Fruit fly (Drosophila melanogaster) whole organism, prepupa: Measurements from ENCODE around the gene Nna1.
A peak's percentile ranks its signal among the peaks of the same experiment; 100 is the strongest.

Source experiments
- CG10669 ChIP-seq: fragments of 200-800 bp; sonication (Bioruptor generic); optimal IDR thresholded peaks from 3 replicates; lab custom pipeline; 2018; ENCODE audit warnings: missing biosample characterization, mild to moderate bottlenecking, missing genetic modification characterization, moderate library complexity
- CG11294 ChIP-seq: fragments of 200-800 bp; sonication (Bioruptor generic); IDR thresholded peaks from 2 replicates; pipeline ENCODE4 v1.3.6; 2022; ENCODE audit warnings: missing biosample characterization, missing genetic modification characterization
- CG11762 ChIP-seq: fragments of 200-800 bp; sonication (Bioruptor generic); optimal IDR thresholded peaks from 3 replicates; lab custom pipeline; 2016; ENCODE audit warnings: missing biosample characterization, missing genetic modification characterization; ENCODE audit not compliant: insufficient read depth
- CG1621 ChIP-seq: fragments of 200-800 bp; sonication (Bioruptor generic); optimal IDR thresholded peaks from 3 replicates; lab custom pipeline; 2018; ENCODE audit warnings: missing biosample characterization, mild to moderate bottlenecking, missing genetic modification characterization
- CG16779 ChIP-seq: fragments of 200-800 bp; sonication (Bioruptor generic); optimal IDR thresholded peaks from 3 replicates; lab custom pipeline; 2017; ENCODE audit warnings: missing biosample characterization, mild to moderate bottlenecking, missing genetic modification characterization
- CG3032 ChIP-seq: fragments of 200-800 bp; optimal IDR thresholded peaks from 2 replicates; lab custom pipeline; 2019; ENCODE audit warnings: missing biosample characterization, mild to moderate bottlenecking, missing genetic modification characterization, moderate library complexity
- CG31627 ChIP-seq: fragments of 200-800 bp; sonication (Bioruptor generic); optimal IDR thresholded peaks from 3 replicates; lab custom pipeline; 2016; ENCODE audit warnings: missing biosample characterization, missing genetic modification characterization
- CG32006 ChIP-seq: fragments of 200-800 bp; sonication (Bioruptor generic); optimal IDR thresholded peaks from 3 replicates; lab custom pipeline; 2017; ENCODE audit warnings: missing biosample characterization, mild to moderate bottlenecking, missing genetic modification characterization
- CG3919 ChIP-seq: fragments of 200-800 bp; sonication (Bioruptor generic); optimal IDR thresholded peaks from 3 replicates; lab custom pipeline; 2016; ENCODE audit warnings: missing biosample characterization, missing genetic modification characterization
- CG6163 ChIP-seq: fragments of 200-800 bp; sonication (Bioruptor generic); IDR thresholded peaks from 3 replicates; pipeline ENCODE4 v1.3.6; 2022; ENCODE audit warnings: missing biosample characterization, missing genetic modification characterization
- CG6276 ChIP-seq: fragments of 200-800 bp; sonication (Bioruptor generic); optimal IDR thresholded peaks from 2 replicates; lab custom pipeline; 2017; ENCODE audit warnings: missing biosample characterization, mild to moderate bottlenecking, missing genetic modification characterization
- CG6792 ChIP-seq: fragments of 200-800 bp; sonication (Bioruptor generic); optimal IDR thresholded peaks from 3 replicates; lab custom pipeline; 2016; ENCODE audit warnings: missing biosample characterization, missing genetic modification characterization
- CG6808 ChIP-seq: fragments of 200-800 bp; sonication (Bioruptor generic); optimal IDR thresholded peaks from 3 replicates; lab custom pipeline; 2017; ENCODE audit warnings: missing biosample characterization, missing genetic modification characterization, mild to moderate bottlenecking, moderate library complexity, missing genetic modification reagents
- CG8119 ChIP-seq: fragments of 200-800 bp; sonication (Bioruptor generic); IDR thresholded peaks from 3 replicates; pipeline ENCODE4 v1.3.6; 2022; ENCODE audit warnings: missing biosample characterization, missing genetic modification characterization
- CG8319 ChIP-seq: fragments of 200-800 bp; sonication (Bioruptor generic); optimal IDR thresholded peaks from 3 replicates; lab custom pipeline; 2016; ENCODE audit warnings: missing biosample characterization, missing genetic modification characterization
- CG8632 ChIP-seq: fragments of 200-800 bp; sonication (Bioruptor generic); optimal IDR thresholded peaks from 3 replicates; lab custom pipeline; 2016; ENCODE audit warnings: missing biosample characterization, missing genetic modification characterization
- CG9139 ChIP-seq: fragments of 200-800 bp; sonication (Bioruptor generic); optimal IDR thresholded peaks from 3 replicates; lab custom pipeline; 2017; ENCODE audit warnings: missing biosample characterization, mild to moderate bottlenecking, missing genetic modification characterization
- Eip78C ChIP-seq: fragments of 200-800 bp; sonication (Bioruptor generic); peaks from one replicate; lab custom pipeline; 2016; ENCODE audit warnings: missing biosample characterization, missing genetic modification characterization
- Eip93F ChIP-seq: fragments of 200-800 bp; sonication (Bioruptor generic); optimal IDR thresholded peaks from 2 replicates; lab custom pipeline; 2016; ENCODE audit warnings: missing biosample characterization, mild to moderate bottlenecking, missing genetic modification characterization
- Ets21C ChIP-seq: fragments of 200-800 bp; sonication (Bioruptor generic); optimal IDR thresholded peaks from 3 replicates; lab custom pipeline; 2016; ENCODE audit warnings: missing biosample characterization, missing genetic modification characterization
- Gug ChIP-seq: fragments of 200-800 bp; sonication (Bioruptor generic); IDR thresholded peaks from 2 replicates; pipeline ENCODE4 v1.3.6; 2022; ENCODE audit warnings: missing biosample characterization, missing genetic modification characterization
- Hr39 ChIP-seq: fragments of 200-800 bp; sonication (Bioruptor generic); optimal IDR thresholded peaks from 2 replicates; lab custom pipeline; 2016; ENCODE audit warnings: missing biosample characterization, missing genetic modification characterization
- Lpt ChIP-seq: fragments of 200-800 bp; sonication (Bioruptor generic); optimal IDR thresholded peaks from 3 replicates; lab custom pipeline; 2016; ENCODE audit warnings: missing biosample characterization, missing genetic modification characterization
- Met ChIP-seq: fragments of 200-800 bp; sonication (Bioruptor generic); optimal IDR thresholded peaks from 3 replicates; lab custom pipeline; 2016; ENCODE audit warnings: missing biosample characterization, missing genetic modification characterization
- Smox ChIP-seq: fragments of 200-800 bp; sonication (Bioruptor generic); optimal IDR thresholded peaks from 3 replicates; lab custom pipeline; 2016; ENCODE audit warnings: missing biosample characterization, missing genetic modification characterization
- Sox14 ChIP-seq: fragments of 200-800 bp; sonication (Bioruptor generic); optimal IDR thresholded peaks from 3 replicates; lab custom pipeline; 2016; ENCODE audit warnings: missing biosample characterization, missing genetic modification characterization
- Sox15 ChIP-seq: fragments of 200-800 bp; sonication (Bioruptor generic); optimal IDR thresholded peaks from 3 replicates; lab custom pipeline; 2016; ENCODE audit warnings: missing biosample characterization, missing genetic modification characterization
- achi ChIP-seq: fragments of 200-800 bp; sonication (Bioruptor generic); optimal IDR thresholded peaks from 3 replicates; lab custom pipeline; 2016; ENCODE audit warnings: missing biosample characterization, missing genetic modification characterization
- cyc ChIP-seq: fragments of 200-800 bp; sonication (Bioruptor generic); optimal IDR thresholded peaks from 3 replicates; lab custom pipeline; 2016; ENCODE audit warnings: missing biosample characterization, missing genetic modification characterization
- esn ChIP-seq: fragments of 200-800 bp; sonication (Bioruptor generic); optimal IDR thresholded peaks from 2 replicates; lab custom pipeline; 2016; ENCODE audit warnings: missing biosample characterization, mild to moderate bottlenecking, missing genetic modification characterization, moderate library complexity
- lz ChIP-seq: fragments of 200-800 bp; sonication (Bioruptor generic); optimal IDR thresholded peaks from 3 replicates; lab custom pipeline; 2016; ENCODE audit warnings: missing biosample characterization, missing genetic modification characterization
- pdm3 ChIP-seq: fragments of 200-800 bp; sonication (Bioruptor generic); optimal IDR thresholded peaks from 3 replicates; lab custom pipeline; 2016; ENCODE audit warnings: missing biosample characterization, missing genetic modification characterization
- salr ChIP-seq, 2 experiments: fragments of 200-800 bp; sonication (Bioruptor generic); optimal IDR thresholded peaks; 3 replicates each; lab custom pipeline; 2016 to 2018; ENCODE audit warnings: missing biosample characterization in 2 of 2, missing genetic modification characterization in 2 of 2, mild to moderate bottlenecking in 1 of 2
- ss ChIP-seq, 2 experiments: fragments of 200-800 bp; sonication (Bioruptor generic); optimal IDR thresholded peaks; 2 replicates in 1 of 2; 3 replicates in 1 of 2; lab custom pipeline; 2017 to 2018; ENCODE audit warnings: mild to moderate bottlenecking in 2 of 2, missing biosample characterization in 2 of 2, missing genetic modification characterization in 2 of 2, moderate library complexity in 1 of 2
- svp ChIP-seq: fragments of 200-800 bp; sonication (Bioruptor generic); peaks from one replicate; lab custom pipeline; 2016; ENCODE audit warnings: missing biosample characterization, missing genetic modification characterization
- topi ChIP-seq: fragments of 200-800 bp; sonication (Bioruptor generic); optimal IDR thresholded peaks from 3 replicates; lab custom pipeline; 2016; ENCODE audit warnings: missing biosample characterization, missing genetic modification characterization
- vri ChIP-seq: fragments of 200-800 bp; sonication (Bioruptor generic); optimal IDR thresholded peaks from 3 replicates; lab custom pipeline; 2016; ENCODE audit warnings: missing biosample characterization, mild to moderate bottlenecking, missing genetic modification characterization

Nna1 gene

dm6 chrX:13651170-13651569 lies 40.9 kb upstream of the Nna1 start:
- TF ChIP-seq Eip78C = peak; percentile 23
- TF ChIP-seq Ets21C (GFP tag; lab: Kevin White, UChicago) = no peak
- TF ChIP-seq, all 60 proteins: peak for 1

dm6 chrX:13667656-13668055 lies 24.4 kb upstream of the Nna1 start, which contains the start of the genes DNAlig4 and CG11164:
Gene DNAlig4, minus strand, starts transcription at chrX:13667811.
Gene CG11164, plus strand, starts transcription at chrX:13668014.
- TF ChIP-seq pdm3 (GFP tag; lab: Kevin White, UChicago) (no peak), Eip93F (GFP tag; lab: Kevin White, UChicago) (no peak), cyc (GFP tag; lab: Kevin White, UChicago) (no peak), Sox15 (no peak), Met (no peak), CG6808 (GFP tag; lab: Kevin White, UChicago) (no peak), salr (GFP tag; optimal IDR thresholded peaks at IDR 0.05; lab: Kevin White, UChicago) (no peak), CG16779 (no peak), CG10669 (GFP tag; lab: Kevin White, UChicago) (no peak), Sox14 (no peak), achi (GFP tag; lab: Kevin White, UChicago) (no peak), lz (GFP tag; lab: Kevin White, UChicago) (no peak), CG9139 (no peak), ss (GFP tag; optimal IDR thresholded peaks at IDR 0.05; lab: Kevin White, UChicago) (no peak), CG3032 (no peak), CG1621 (tag; lab: Kevin White, UChicago) (no peak), CG8632 (no peak), CG8119 (no peak), Ets21C (GFP tag; lab: Kevin White, UChicago) (no peak)

dm6 chrX:13669366-13669765 lies 22.7 kb upstream of the Nna1 start, which contains the start of gene CG15760:
Gene CG15760, plus strand, starts transcription at chrX:13669699.
- TF ChIP-seq CG8632 (no peak), esn (peak; percentile 14)
- TF ChIP-seq, all 60 proteins: peak for 1

dm6 chrX:13670329-13670847 lies 21.7 kb upstream of the Nna1 start:
- no peak for TF ChIP-seq CG8119
- TF ChIP-seq CG8632 = no peak
- no peak for TF ChIP-seq CG8319 (GFP tag; lab: Kevin White, UChicago)
- TF ChIP-seq pdm3 (GFP tag; lab: Kevin White, UChicago) = no peak
- TF ChIP-seq esn = no peak
- TF ChIP-seq CG32006 (GFP tag; lab: Kevin White, UChicago) = no peak
- TF ChIP-seq Smox (GFP tag; lab: Kevin White, UChicago) = no peak
- TF ChIP-seq svp = no peak
- no peak for TF ChIP-seq CG6792 (GFP tag; lab: Kevin White, UChicago)
- TF ChIP-seq CG6163 (GFP tag; lab: Robert Waterston, UW) = no peak
- TF ChIP-seq CG9139 = no peak
- TF ChIP-seq CG11762 (GFP tag; lab: Kevin White, UChicago) = no peak
- no peak for TF ChIP-seq achi (GFP tag; lab: Kevin White, UChicago)
- TF ChIP-seq CG3919 (GFP tag; lab: Kevin White, UChicago) = no peak
- TF ChIP-seq topi (GFP tag; lab: Kevin White, UChicago) = no peak
- TF ChIP-seq lz (GFP tag; lab: Kevin White, UChicago) = no peak
- no peak for TF ChIP-seq CG16779
- TF ChIP-seq CG6276 = no peak
- TF ChIP-seq CG11294 (GFP tag; lab: Robert Waterston, UW) = no peak
- TF ChIP-seq, all 60 proteins: peak for 0

- TF ChIP-seq Hr39 (GFP tag; lab: Kevin White, UChicago) (no peak), CG8319 (GFP tag; lab: Kevin White, UChicago) (no peak), CG9139 (no peak), Lpt (GFP tag; lab: Kevin White, UChicago) (no peak), cyc (GFP tag; lab: Kevin White, UChicago) (no peak), CG10669 (GFP tag; lab: Kevin White, UChicago) (no peak), CG31627 (GFP tag; lab: Kevin White, UChicago) (no peak), vri (peak; percentile 3), Gug (no peak)
These were observed 15.6 kb upstream of the Nna1 start, which contains the start of gene CG11162 for dm6 chrX:13676458-13676944. Gene CG11162, plus strand, starts transcription at chrX:13676894.
